ENCODE assay signal across 1 worm cellular context in the genomic region with DNA sequence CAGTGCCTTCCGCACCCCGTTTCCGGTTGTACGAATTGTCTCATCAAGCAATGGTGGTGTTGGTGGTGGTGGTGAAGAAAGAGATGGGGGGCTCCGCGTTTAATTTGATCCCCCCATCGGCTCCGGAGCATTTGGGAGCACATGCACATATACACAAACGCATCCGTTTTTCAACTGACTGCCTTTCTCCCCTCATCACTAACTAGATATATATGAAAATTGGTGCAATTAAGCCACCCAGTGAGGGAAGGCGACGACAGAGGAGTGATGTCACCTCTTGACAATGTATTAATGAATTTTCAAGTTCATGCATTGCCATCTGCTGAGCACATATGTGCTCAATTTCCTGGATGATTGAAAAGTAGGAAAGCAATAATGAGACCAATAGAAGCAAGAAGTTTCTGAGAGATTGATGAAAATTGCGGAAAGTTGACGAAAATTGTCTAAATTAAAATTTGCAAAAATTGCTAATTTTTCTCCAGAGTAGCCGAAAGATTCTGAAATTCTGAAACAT.
TF ChIP-seq lines count a peak whose summit lies in the region.

No protein-coding gene starts in this region.

TF ChIP-seq in whole organism, L4 larva, 104 proteins besides CTCF, POLR2A, EP300 and RAD21 (continued from another document):
- 0 out of 2 replicates have a peak, but pooled peaks have one; percentile 11 for TF ChIP-seq set-16 (GFP tag; IDR thresholded peaks at IDR 0.05; lab: Robert Waterston, UW)
- no peak for TF ChIP-seq ztf-7 (tag; optimal IDR thresholded peaks at IDR 0.05; lab: Kevin White, UChicago)
- no peak for TF ChIP-seq ceh-28 (tag; optimal IDR thresholded peaks at IDR 0.05; lab: Kevin White, UChicago)
- TF ChIP-seq lsy-2 (tag; optimal IDR thresholded peaks at IDR 0.05; lab: Kevin White, UChicago): no peak
- TF ChIP-seq rbr-2 (tag; optimal IDR thresholded peaks at IDR 0.05; lab: Kevin White, UChicago): no peak
- no peak for TF ChIP-seq tra-1 (GFP tag; IDR thresholded peaks at IDR 0.05; lab: Robert Waterston, UW)
- no peak for TF ChIP-seq dmd-9 (GFP tag; IDR thresholded peaks at IDR 0.05; lab: Robert Waterston, UW)
- TF ChIP-seq nhr-42 (GFP tag; IDR thresholded peaks at IDR 0.05; lab: Robert Waterston, UW): 0 out of 2 replicates have a peak, but pooled peaks have one; percentile 18
- TF ChIP-seq mdt-29 (GFP tag; IDR thresholded peaks at IDR 0.05; lab: Robert Waterston, UW): no peak
- TF ChIP-seq mxl-3 (GFP tag; optimal IDR thresholded peaks at IDR 0.05; lab: Kevin White, UChicago): no peak
- no peak for TF ChIP-seq Y5F2A.4 (GFP tag; optimal IDR thresholded peaks at IDR 0.05; lab: Kevin White, UChicago)
- no peak for TF ChIP-seq php-3 (GFP tag; IDR thresholded peaks at IDR 0.05; lab: Robert Waterston, UW)
